Worm (Caenorhabditis elegans) whole organism, mixed stage, embryonic: Measurements from ENCODE around the gene ZK180.7.
A peak's percentile ranks its signal among the peaks of the same experiment; 100 is the strongest.

Source experiments
- M03D4.4 ChIP-seq: sonication (generic microtip); optimal IDR thresholded peaks from 2 replicates; lab custom pipeline; 2017; ENCODE audit warnings: mild to moderate bottlenecking, missing genetic modification characterization, missing compliant biosample characterization
- bed-3 ChIP-seq: fragments of 200-800 bp; sonication (Bioruptor generic); optimal IDR thresholded peaks from 3 replicates; lab custom pipeline; 2018; ENCODE audit warnings: mild to moderate bottlenecking, missing genetic modification characterization, moderate library complexity, missing compliant biosample characterization
- blmp-1 ChIP-seq: fragments of 150-350 bp; optimal IDR thresholded peaks from 2 replicates; lab custom pipeline; 2014; ENCODE audit warnings: missing biosample characterization, missing genetic modification characterization
- ceh-39 ChIP-seq: fragments of 150-350 bp; optimal IDR thresholded peaks from 2 replicates; lab custom pipeline; 2014; ENCODE audit warnings: missing biosample characterization, missing genetic modification characterization
- ceh-43 ChIP-seq: fragments of 200-800 bp; sonication (Bioruptor generic); optimal IDR thresholded peaks from 2 replicates; lab custom pipeline; 2018; ENCODE audit warnings: mild to moderate bottlenecking, missing genetic modification characterization, moderate library complexity, missing compliant biosample characterization
- ceh-83 ChIP-seq: fragments of 200-800 bp; sonication (Bioruptor generic); optimal IDR thresholded peaks from 2 replicates; lab custom pipeline; 2018; ENCODE audit warnings: mild to moderate bottlenecking, missing genetic modification characterization, missing compliant biosample characterization
- ces-1 ChIP-seq: fragments of 150-350 bp; optimal IDR thresholded peaks from 2 replicates; lab custom pipeline; 2014; ENCODE audit warnings: missing biosample characterization, missing genetic modification reagents, missing genetic modification characterization
- drap-1 ChIP-seq: fragments of 200-800 bp; sonication (Bioruptor generic); optimal IDR thresholded peaks from 3 replicates; lab custom pipeline; 2018; ENCODE audit warnings: mild to moderate bottlenecking, missing genetic modification characterization, missing compliant biosample characterization
- elt-3 ChIP-seq: fragments of 150-350 bp; optimal IDR thresholded peaks from 2 replicates; lab custom pipeline; 2014; ENCODE audit warnings: missing biosample characterization, missing genetic modification characterization
- flh-1 ChIP-seq: fragments of 200-800 bp; sonication (Bioruptor generic); optimal IDR thresholded peaks from 2 replicates; lab custom pipeline; 2018; ENCODE audit warnings: mild to moderate bottlenecking, missing genetic modification characterization, moderate library complexity, missing compliant biosample characterization
- ham-2 ChIP-seq: fragments of 200-800 bp; sonication (Bioruptor generic); optimal IDR thresholded peaks from 2 replicates; lab custom pipeline; 2018; ENCODE audit warnings: mild to moderate bottlenecking, missing genetic modification characterization, missing compliant biosample characterization
- hlh-1 ChIP-seq: fragments of 150-350 bp; optimal IDR thresholded peaks from 2 replicates; lab custom pipeline; 2014; ENCODE audit warnings: missing biosample characterization, missing genetic modification reagents, missing genetic modification characterization
- lin-13 ChIP-seq: fragments of 150-350 bp; optimal IDR thresholded peaks from 2 replicates; lab custom pipeline; 2014; ENCODE audit warnings: missing biosample characterization, missing genetic modification characterization
- lin-32 ChIP-seq: fragments of 200-800 bp; sonication (Bioruptor generic); optimal IDR thresholded peaks from 2 replicates; lab custom pipeline; 2018; ENCODE audit warnings: mild to moderate bottlenecking, missing genetic modification characterization, missing compliant biosample characterization
- mab-5 ChIP-seq: fragments of 150-350 bp; optimal IDR thresholded peaks from 2 replicates; lab custom pipeline; 2014; ENCODE audit warnings: missing biosample characterization, missing genetic modification characterization
- mep-1 ChIP-seq: fragments of 150-350 bp; optimal IDR thresholded peaks from 2 replicates; lab custom pipeline; 2017; ENCODE audit warnings: missing biosample characterization, missing genetic modification reagents, missing genetic modification characterization, inconsistent platforms
- nhr-12 ChIP-seq: fragments of 150-350 bp; optimal IDR thresholded peaks from 2 replicates; lab custom pipeline; 2014; ENCODE audit warnings: missing biosample characterization, missing genetic modification characterization
- nhr-2 ChIP-seq: fragments of 150-350 bp; optimal IDR thresholded peaks from 2 replicates; lab custom pipeline; 2014; ENCODE audit warnings: missing biosample characterization, missing genetic modification characterization
- nhr-237 ChIP-seq: fragments of 150-350 bp; optimal IDR thresholded peaks from 2 replicates; lab custom pipeline; 2014; ENCODE audit warnings: missing biosample characterization, missing genetic modification characterization
- nhr-28 ChIP-seq: fragments of 150-350 bp; optimal IDR thresholded peaks from 2 replicates; lab custom pipeline; 2014; ENCODE audit warnings: missing biosample characterization, missing genetic modification characterization
- nhr-76 ChIP-seq: sonication (generic microtip); optimal IDR thresholded peaks from 2 replicates; lab custom pipeline; 2017; ENCODE audit warnings: missing biosample characterization, missing genetic modification characterization
- pha-4 ChIP-seq: fragments of 150-350 bp; optimal IDR thresholded peaks from 2 replicates; lab custom pipeline; 2018; ENCODE audit warnings: missing biosample characterization, missing genetic modification reagents, missing genetic modification characterization
- sem-2 ChIP-seq: fragments of 200-800 bp; sonication (Bioruptor generic); optimal IDR thresholded peaks from 2 replicates; lab custom pipeline; 2018; ENCODE audit warnings: mild to moderate bottlenecking, missing genetic modification characterization, missing compliant biosample characterization
- snpc-4 ChIP-seq: fragments of 150-350 bp; optimal IDR thresholded peaks from 2 replicates; lab custom pipeline; 2014; ENCODE audit warnings: missing biosample characterization, missing genetic modification characterization
- tbx-8 ChIP-seq: fragments of 200-800 bp; sonication (Bioruptor generic); optimal IDR thresholded peaks from 2 replicates; lab custom pipeline; 2018; ENCODE audit warnings: mild to moderate bottlenecking, missing genetic modification characterization, moderate library complexity, missing compliant biosample characterization
- unc-120 ChIP-seq: sonication (generic microtip); optimal IDR thresholded peaks from 2 replicates; lab custom pipeline; 2017; ENCODE audit warnings: missing genetic modification characterization, missing compliant biosample characterization; ENCODE audit not compliant: poor library complexity, severe bottlenecking
- unc-39 ChIP-seq: fragments of 150-350 bp; optimal IDR thresholded peaks from 2 replicates; lab custom pipeline; 2014; ENCODE audit warnings: missing biosample characterization, missing genetic modification characterization
- unc-62 ChIP-seq: fragments of 150-350 bp; optimal IDR thresholded peaks from 2 replicates; lab custom pipeline; 2014; ENCODE audit warnings: missing biosample characterization, missing genetic modification reagents, missing genetic modification characterization
- zip-8 ChIP-seq: fragments of 150-350 bp; optimal IDR thresholded peaks from 2 replicates; lab custom pipeline; 2014; ENCODE audit warnings: missing biosample characterization, missing genetic modification characterization
- ztf-11 ChIP-seq: fragments of 150-350 bp; optimal IDR thresholded peaks from 2 replicates; lab custom pipeline; 2014; ENCODE audit warnings: missing biosample characterization, missing genetic modification characterization

The ZK180.7 gene

ce11 chrIV:4472418-4473173, 17.7 kb upstream of the ZK180.7 start:
- no peak for TF ChIP-seq nhr-2
- no peak for TF ChIP-seq tbx-8 (GFP tag; lab: Kevin White, UChicago)
- no peak for TF ChIP-seq bed-3 (GFP tag; lab: Kevin White, UChicago)
- TF ChIP-seq nhr-28 (tag; lab: Kevin White, UChicago): no peak
- no peak for TF ChIP-seq unc-120
- TF ChIP-seq pha-4 (tag; lab: Kevin White, UChicago): no peak
- no peak for TF ChIP-seq blmp-1 (tag; lab: Kevin White, UChicago)

DNA sequence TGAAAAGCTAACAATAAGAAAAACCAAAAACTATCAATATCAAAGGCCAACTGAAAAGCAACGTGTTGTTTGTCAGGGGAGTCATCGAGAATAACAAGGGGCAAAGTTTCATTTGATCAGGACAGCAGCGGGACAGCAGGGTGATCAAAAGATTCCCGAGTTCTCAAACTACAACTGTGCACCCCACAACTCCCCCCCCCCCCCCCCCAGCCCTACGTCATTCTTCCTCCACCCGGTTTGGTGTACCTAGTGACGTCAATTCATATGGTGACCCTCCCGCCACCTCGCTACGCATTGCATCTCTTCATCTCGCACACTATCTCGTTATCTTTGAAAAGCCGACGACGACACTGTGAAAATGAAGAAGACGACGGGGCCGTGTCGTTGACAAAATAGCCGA, 16.6 kb upstream of the ZK180.7 start:
- TF ChIP-seq unc-62 (no peak), nhr-76 (tag; lab: Kevin White, UChicago) (no peak), M03D4.4 (tag; lab: Kevin White, UChicago) (no peak), elt-3 (tag; lab: Kevin White, UChicago) (no peak), drap-1 (GFP tag; lab: Kevin White, UChicago) (no peak), mep-1 (tag; lab: Kevin White, UChicago) (no peak), hlh-1 (no peak), ces-1 (GFP tag; lab: Kevin White, UChicago) (no peak), ceh-83 (GFP tag; lab: Kevin White, UChicago) (no peak), snpc-4 (tag; lab: Kevin White, UChicago) (no peak), nhr-237 (tag; lab: Kevin White, UChicago) (no peak), zip-8 (no peak), unc-120 (no peak), blmp-1 (tag; lab: Kevin White, UChicago) (no peak)

- TF ChIP-seq mep-1 (tag; lab: Kevin White, UChicago) (no peak), ceh-43 (GFP tag; lab: Kevin White, UChicago) (no peak), ztf-11 (no peak), ces-1 (GFP tag; lab: Kevin White, UChicago) (no peak), mab-5 (tag; lab: Kevin White, UChicago) (no peak), flh-1 (GFP tag; lab: Kevin White, UChicago) (no peak), drap-1 (GFP tag; lab: Kevin White, UChicago) (no peak), lin-32 (GFP tag; lab: Kevin White, UChicago) (no peak), lin-13 (tag; lab: Kevin White, UChicago) (no peak), bed-3 (GFP tag; lab: Kevin White, UChicago) (no peak), zip-8 (no peak), ham-2 (no peak), unc-62 (no peak), ceh-39 (tag; lab: Kevin White, UChicago) (no peak), ceh-83 (GFP tag; lab: Kevin White, UChicago) (no peak), nhr-76 (tag; lab: Kevin White, UChicago) (no peak), nhr-12 (tag; lab: Kevin White, UChicago) (no peak), elt-3 (tag; lab: Kevin White, UChicago) (no peak)
Measured at ce11 chrIV:4475362-4476086, 14.8 kb upstream of the ZK180.7 start.

- TF ChIP-seq mep-1 (tag; lab: Kevin White, UChicago) (peak; percentile 19), nhr-76 (tag; lab: Kevin White, UChicago) (no peak), unc-120 (peak; percentile 35)
Measured at ce11 chrIV:4477009-4477471, 13.3 kb upstream of the ZK180.7 start, which contains the start of gene M01H9.3. TSS of gene M01H9.3 (minus strand) at chrIV:4477059.

- no peak for TF ChIP-seq pha-4 (tag; lab: Kevin White, UChicago)
- no peak for TF ChIP-seq sem-2 (GFP tag; lab: Kevin White, UChicago)
- TF ChIP-seq elt-3 (tag; lab: Kevin White, UChicago): no peak
- no peak for TF ChIP-seq lin-32 (GFP tag; lab: Kevin White, UChicago)
- TF ChIP-seq drap-1 (GFP tag; lab: Kevin White, UChicago): no peak
- no peak for TF ChIP-seq unc-62
- no peak for TF ChIP-seq hlh-1
- TF ChIP-seq unc-39: no peak
- no peak for TF ChIP-seq lin-13 (tag; lab: Kevin White, UChicago)
Measured at ce11 chrIV:4478612-4479011, 11.7 kb upstream of the ZK180.7 start.
